Fruit fly (Drosophila melanogaster) whole organism, embryonic: ENCODE results near the gene Tcs6.

ENCODE experiments used
- CG10274 ChIP-seq: fragments of 200-800 bp; sonication (Bioruptor generic); optimal IDR thresholded peaks from 3 replicates; lab custom pipeline; 2017; ENCODE audit warnings: missing biosample characterization, mild to moderate bottlenecking, missing genetic modification characterization
- CG10654 ChIP-seq: fragments of 200-800 bp; sonication (Bioruptor generic); optimal IDR thresholded peaks from 2 replicates; lab custom pipeline; 2016; ENCODE audit warnings: missing biosample characterization, missing genetic modification characterization
- CG11695 ChIP-seq: fragments of 200-800 bp; sonication (Bioruptor generic); IDR thresholded peaks from 3 replicates; pipeline ENCODE4 v1.3.6; 2022; ENCODE audit warnings: missing biosample characterization, missing genetic modification characterization
- CG12236 ChIP-seq: fragments of 200-800 bp; sonication (Bioruptor generic); optimal IDR thresholded peaks from 2 replicates; lab custom pipeline; 2016; ENCODE audit warnings: missing biosample characterization, missing genetic modification characterization
- CG13296 ChIP-seq: fragments of 200-800 bp; sonication (Bioruptor generic); optimal IDR thresholded peaks from 3 replicates; lab custom pipeline; 2018; ENCODE audit warnings: missing biosample characterization, mild to moderate bottlenecking, missing genetic modification characterization
- CG13624 ChIP-seq: fragments of 200-800 bp; sonication (Bioruptor generic); optimal IDR thresholded peaks from 2 replicates; lab custom pipeline; 2016; ENCODE audit warnings: missing biosample characterization, missing genetic modification characterization
- CG15601 ChIP-seq: fragments of 200-800 bp; sonication (Bioruptor generic); optimal IDR thresholded peaks from 3 replicates; lab custom pipeline; 2019; ENCODE audit warnings: missing biosample characterization, mild to moderate bottlenecking, missing genetic modification characterization, moderate library complexity
- CG1647 ChIP-seq: fragments of 200-800 bp; sonication (Bioruptor generic); optimal IDR thresholded peaks from 3 replicates; lab custom pipeline; 2016; ENCODE audit warnings: missing biosample characterization, missing genetic modification characterization
- CG16863 ChIP-seq: fragments of 200-800 bp; sonication (Bioruptor generic); optimal IDR thresholded peaks from 3 replicates; lab custom pipeline; 2016; ENCODE audit warnings: missing biosample characterization, missing genetic modification characterization
- CG18011 ChIP-seq: fragments of 200-800 bp; sonication (Bioruptor generic); optimal IDR thresholded peaks from 2 replicates; lab custom pipeline; 2017; ENCODE audit warnings: missing biosample characterization, missing genetic modification characterization, mild to moderate bottlenecking, moderate library complexity, missing genotype
- CG2202 ChIP-seq: fragments of 200-800 bp; sonication (Bioruptor generic); optimal IDR thresholded peaks from 2 replicates; lab custom pipeline; 2018; ENCODE audit warnings: missing biosample characterization, mild to moderate bottlenecking, missing genetic modification characterization
- CG30020 ChIP-seq: fragments of 200-800 bp; optimal IDR thresholded peaks from 2 replicates; lab custom pipeline; 2019; ENCODE audit warnings: missing biosample characterization, mild to moderate bottlenecking, missing genetic modification characterization, moderate library complexity
- CG3163 ChIP-seq: fragments of 200-800 bp; sonication (Bioruptor generic); optimal IDR thresholded peaks from 3 replicates; lab custom pipeline; 2016; ENCODE audit warnings: missing biosample characterization, missing genetic modification characterization
- CG3995 ChIP-seq: fragments of 200-800 bp; sonication (Bioruptor generic); optimal IDR thresholded peaks from 3 replicates; lab custom pipeline; 2016; ENCODE audit warnings: missing biosample characterization, missing genetic modification characterization
- CG43689 ChIP-seq: fragments of 200-800 bp; sonication (Bioruptor generic); IDR thresholded peaks from 2 replicates; pipeline ENCODE4 v1.3.6; 2022; ENCODE audit warnings: missing biosample characterization, missing genetic modification characterization
- CG5245 ChIP-seq: fragments of 200-800 bp; sonication (Bioruptor generic); optimal IDR thresholded peaks from 3 replicates; lab custom pipeline; 2016; ENCODE audit warnings: missing biosample characterization, missing genetic modification characterization
- CG6175 ChIP-seq: fragments of 200-800 bp; sonication (Bioruptor generic); IDR thresholded peaks from 3 replicates; pipeline ENCODE4 v1.3.6; 2022; ENCODE audit warnings: missing biosample characterization, missing genetic modification characterization
- CG6254 ChIP-seq: fragments of 200-800 bp; sonication (Bioruptor generic); optimal IDR thresholded peaks from 3 replicates; lab custom pipeline; 2017; ENCODE audit warnings: mild to moderate bottlenecking, missing biosample characterization, missing genetic modification reagents, missing genetic modification characterization
- CG6683 ChIP-seq: fragments of 200-800 bp; sonication (Bioruptor generic); optimal IDR thresholded peaks from 2 replicates; lab custom pipeline; 2017; ENCODE audit warnings: missing biosample characterization, mild to moderate bottlenecking, missing genetic modification characterization, missing genetic modification reagents
- CG8290 ChIP-seq, 3 experiments: fragments of 200-800 bp; sonication (Bioruptor generic); optimal IDR thresholded peaks; 2 replicates each; lab custom pipeline; 2016 to 2019; ENCODE audit warnings: missing biosample characterization in 3 of 3, missing genetic modification characterization in 3 of 3, mild to moderate bottlenecking in 2 of 3, moderate library complexity in 1 of 3
- CoRest ChIP-seq: fragments of 200-800 bp; sonication (Bioruptor generic); optimal IDR thresholded peaks from 3 replicates; lab custom pipeline; 2018; ENCODE audit warnings: missing biosample characterization, mild to moderate bottlenecking, missing genetic modification characterization, moderate library complexity
- D19B ChIP-seq: fragments of 200-800 bp; sonication (Bioruptor generic); optimal IDR thresholded peaks from 2 replicates; lab custom pipeline; 2017; ENCODE audit warnings: missing biosample characterization, mild to moderate bottlenecking, missing genetic modification characterization
- Dll ChIP-seq: fragments of 200-800 bp; sonication (Bioruptor generic); IDR thresholded peaks from 4 replicates; pipeline ENCODE4 v1.3.6; 2022; ENCODE audit warnings: missing biosample characterization, missing genetic modification characterization; ENCODE audit not compliant: partially characterized antibody
- Doc3 ChIP-seq: fragments of 200-800 bp; sonication (Bioruptor generic); IDR thresholded peaks from 3 replicates; pipeline ENCODE4 v1.3.6; 2022; ENCODE audit warnings: missing biosample characterization, missing genetic modification characterization; ENCODE audit not compliant: partially characterized antibody
- Gsc ChIP-seq: fragments of 200-800 bp; sonication (Bioruptor generic); IDR thresholded peaks from 2 replicates; pipeline ENCODE4 v1.3.6; 2022; ENCODE audit warnings: missing biosample characterization, missing genetic modification characterization
- Hsf ChIP-seq: fragments of 200-800 bp; sonication (Bioruptor generic); optimal IDR thresholded peaks from 3 replicates; lab custom pipeline; 2016; ENCODE audit warnings: missing biosample characterization, missing genetic modification characterization
- Med ChIP-seq: fragments of 200-800 bp; sonication (Bioruptor generic); peaks from one replicate; lab custom pipeline; 2016; ENCODE audit warnings: missing biosample characterization, missing genetic modification characterization, mild to moderate bottlenecking, inconsistent platforms, moderate library complexity
- NC2α ChIP-seq: fragments of 200-800 bp; sonication (Bioruptor generic); optimal IDR thresholded peaks from 2 replicates; lab custom pipeline; 2016; ENCODE audit warnings: missing biosample characterization, missing genetic modification characterization
- Six4 ChIP-seq: fragments of 200-800 bp; sonication (Bioruptor generic); optimal IDR thresholded peaks from 2 replicates; lab custom pipeline; 2016; ENCODE audit warnings: missing biosample characterization, missing genetic modification characterization
- Spps ChIP-seq: fragments of 200-800 bp; sonication (Bioruptor generic); optimal IDR thresholded peaks from 2 replicates; lab custom pipeline; 2018; ENCODE audit warnings: missing biosample characterization, mild to moderate bottlenecking, missing genetic modification characterization
- amos ChIP-seq: fragments of 200-800 bp; sonication (Bioruptor generic); IDR thresholded peaks from 2 replicates; pipeline ENCODE4 v1.3.6; 2022; ENCODE audit warnings: missing biosample characterization, missing genetic modification characterization; ENCODE audit not compliant: partially characterized antibody
- aop ChIP-seq: fragments of 200-800 bp; sonication (Bioruptor generic); IDR thresholded peaks from 2 replicates; pipeline ENCODE4 v1.3.6; 2022; ENCODE audit warnings: missing biosample characterization, missing genetic modification characterization
- dmrt11E ChIP-seq: fragments of 200-800 bp; sonication (Bioruptor generic); optimal IDR thresholded peaks from 3 replicates; lab custom pipeline; 2018; ENCODE audit warnings: missing biosample characterization, mild to moderate bottlenecking, missing genetic modification characterization, moderate library complexity
- dpn ChIP-seq, 2 experiments: fragments of 200-800 bp; sonication (Bioruptor generic); optimal IDR thresholded peaks; 3 replicates each; lab custom pipeline; 2016; ENCODE audit warnings: missing biosample characterization in 2 of 2, missing genetic modification characterization in 2 of 2
- esg ChIP-seq: fragments of 200-800 bp; sonication (Bioruptor generic); conservative IDR thresholded peaks from 2 replicates; pipeline ENCODE4 v1.3.6; 2022; ENCODE audit warnings: missing biosample characterization, missing genetic modification characterization
- fd96Cb ChIP-seq: fragments of 200-800 bp; sonication (Bioruptor generic); optimal IDR thresholded peaks from 2 replicates; lab custom pipeline; 2018; ENCODE audit warnings: missing biosample characterization, mild to moderate bottlenecking, missing genetic modification characterization, moderate library complexity
- fu2 ChIP-seq: fragments of 200-800 bp; sonication (Bioruptor generic); optimal IDR thresholded peaks from 2 replicates; lab custom pipeline; 2016; ENCODE audit warnings: missing biosample characterization, missing genetic modification characterization
- gcm2 ChIP-seq: fragments of 200-800 bp; sonication (Bioruptor generic); optimal IDR thresholded peaks from 2 replicates; lab custom pipeline; 2016; ENCODE audit warnings: missing biosample characterization, missing genetic modification characterization
- gro ChIP-seq: fragments of 200-800 bp; sonication (Bioruptor generic); optimal IDR thresholded peaks from 2 replicates; lab custom pipeline; 2016; ENCODE audit warnings: missing biosample characterization, missing genetic modification characterization
- hbn ChIP-seq: fragments of 200-800 bp; sonication (Bioruptor generic); IDR thresholded peaks from 2 replicates; pipeline ENCODE4 v1.3.6; 2022; ENCODE audit warnings: missing biosample characterization, missing genetic modification characterization; ENCODE audit not compliant: partially characterized antibody
- ken ChIP-seq: fragments of 200-800 bp; sonication (Bioruptor generic); IDR thresholded peaks from 3 replicates; pipeline ENCODE4 v1.3.6; 2022; ENCODE audit warnings: missing biosample characterization, missing genetic modification characterization
- luna ChIP-seq: fragments of 200-800 bp; sonication (Bioruptor generic); optimal IDR thresholded peaks from 2 replicates; lab custom pipeline; 2016; ENCODE audit warnings: missing biosample characterization, missing genetic modification characterization
- prd ChIP-seq, 3 experiments: fragments of >200 bp in 2 of 3; fragments of 200-800 bp in 1 of 3; sonication (Bioruptor generic) in 1 of 3; optimal IDR thresholded peaks in 2 of 3; IDR thresholded peaks in 1 of 3; 2 replicates in 2 of 3; 3 replicates in 1 of 3; pipeline versions ENCODE4 v1.3.6 to Lab custom; 2017 to 2022; ENCODE audit warnings: missing biosample characterization in 1 of 3, missing genetic modification characterization in 1 of 3
- sc ChIP-seq, 3 experiments: fragments of >200 bp in 2 of 3; fragments of 200-800 bp in 1 of 3; sonication (Bioruptor generic) in 1 of 3; optimal IDR thresholded peaks; 2 replicates in 2 of 3; 3 replicates in 1 of 3; lab custom pipeline; 2017; ENCODE audit warnings: mild to moderate bottlenecking in 1 of 3, missing biosample characterization in 1 of 3, missing genetic modification characterization in 1 of 3, missing genetic modification reagents in 1 of 3
- sens ChIP-seq: fragments of 200-800 bp; sonication (Bioruptor generic); peaks from one replicate; lab custom pipeline; 2016; ENCODE audit warnings: missing biosample characterization, missing genetic modification characterization
- sug ChIP-seq: fragments of 200-800 bp; optimal IDR thresholded peaks from 2 replicates; lab custom pipeline; 2019; ENCODE audit warnings: missing biosample characterization, mild to moderate bottlenecking, missing genetic modification characterization, moderate library complexity
- tup ChIP-seq: fragments of 200-800 bp; sonication (Bioruptor generic); optimal IDR thresholded peaks from 2 replicates; lab custom pipeline; 2016; ENCODE audit warnings: missing biosample characterization, mild to moderate bottlenecking, missing genetic modification characterization, moderate library complexity

Gene Tcs6

DNA sequence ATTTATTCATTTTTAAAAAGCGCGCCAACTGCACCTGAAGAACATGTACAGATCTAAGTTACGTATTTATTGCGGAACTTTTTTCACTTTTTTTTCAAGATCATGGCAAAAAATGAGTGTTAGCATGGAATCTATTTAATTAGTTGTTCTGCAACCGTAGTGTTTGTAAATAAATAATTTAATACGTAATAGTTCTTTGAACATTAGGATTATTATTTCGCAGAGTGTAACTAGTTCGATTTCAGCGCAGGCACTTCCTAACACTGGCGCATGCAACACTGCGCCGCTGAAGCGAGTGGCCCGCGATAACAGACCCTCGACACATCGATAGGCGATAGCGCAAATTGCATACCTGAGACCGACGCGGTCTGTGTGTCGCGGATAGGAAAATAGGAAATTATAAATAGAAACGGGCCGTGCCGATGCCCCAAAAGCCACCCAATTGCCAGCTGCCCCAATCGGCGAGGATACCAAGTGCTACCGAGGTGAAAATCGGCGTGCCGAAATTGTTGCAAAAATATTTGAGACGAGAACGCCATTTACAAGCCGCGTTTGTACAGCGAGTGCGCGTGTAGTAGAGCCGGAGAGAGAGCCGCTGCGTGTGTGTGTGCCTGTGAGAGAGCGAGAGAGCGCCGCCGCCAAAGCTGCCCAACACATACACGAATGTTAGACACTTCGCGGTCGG lies 16.5 kb downstream of the Tcs6 start, which contains the start of gene gro (continued):
- peak; percentile 66 for TF ChIP-seq dmrt11E
- peak; percentile 39 for TF ChIP-seq tup (GFP tag; lab: Kevin White, UChicago)
- peak; percentile 52 for TF ChIP-seq Six4 (GFP tag; lab: Kevin White, UChicago)
- no peak for TF ChIP-seq Gsc (GFP tag; lab: Robert Waterston, UW)
- peak; percentile 47 for TF ChIP-seq CG15601 (tag; lab: Kevin White, UChicago)
- TF ChIP-seq Dll (GFP tag; lab: Robert Waterston, UW): peak; percentile 76
- TF ChIP-seq CG18011 (GFP tag; lab: Kevin White, UChicago): peak; percentile 43
- peak; percentile 54 for TF ChIP-seq CG2202 (tag; lab: Kevin White, UChicago)
- TF ChIP-seq CG43689 (GFP tag; lab: Robert Waterston, UW): no peak
- TF ChIP-seq sc (optimal IDR thresholded peaks at IDR 0.05; lab: Kevin White, UChicago): no peak
- no peak for TF ChIP-seq sc (GFP tag; optimal IDR thresholded peaks at IDR 0.05; lab: Kevin White, UChicago)
- peak; percentile 87 for TF ChIP-seq CG13624 (GFP tag; lab: Kevin White, UChicago)
- TF ChIP-seq gcm2 (GFP tag; lab: Kevin White, UChicago): no peak
- TF ChIP-seq CG1647 (GFP tag; lab: Kevin White, UChicago): peak; percentile 38
- TF ChIP-seq sens: peak; percentile 95
- peak; percentile 98 for TF ChIP-seq Med (GFP tag; lab: Kevin White, UChicago)
- peak; percentile 43 for TF ChIP-seq CG30020
- peak; percentile 64 for TF ChIP-seq CG10654 (GFP tag; lab: Kevin White, UChicago)
- TF ChIP-seq ken (GFP tag; lab: Robert Waterston, UW): peak; percentile 88
- peak; percentile 80 for TF ChIP-seq amos
- peak; percentile 37 for TF ChIP-seq D19B (GFP tag; lab: Kevin White, UChicago)
- 0 out of 3 replicates have a peak, but pooled peaks have one; percentile 60 for TF ChIP-seq CG6175 (GFP tag; lab: Robert Waterston, UW)
- no peak for TF ChIP-seq CG10274 (GFP tag; lab: Kevin White, UChicago)
- TF ChIP-seq CG13296 (GFP tag; lab: Kevin White, UChicago): peak; percentile 8
- TF ChIP-seq gro: peak; percentile 95
- peak; percentile 58; the same call in 1 of the 2 replicates for TF ChIP-seq hbn (GFP tag; lab: Robert Waterston, UW)
- peak; percentile 54 for TF ChIP-seq NC2α (GFP tag; lab: Kevin White, UChicago)
- TF ChIP-seq Spps: peak; percentile 30
- TF ChIP-seq dpn (GFP tag; optimal IDR thresholded peaks at IDR 0.05; lab: Kevin White, UChicago): peak; percentile 74 to 83
- peak; percentile 75 for TF ChIP-seq fu2 (GFP tag; lab: Kevin White, UChicago)
- peak; percentile 59; the same call in 2 of the 3 replicates for TF ChIP-seq Doc3 (GFP tag; lab: Robert Waterston, UW)
- TF ChIP-seq sug (tag; lab: Kevin White, UChicago): peak; percentile 57
- TF ChIP-seq CG8290 (GFP tag; optimal IDR thresholded peaks at IDR 0.05; lab: Kevin White, UChicago): peak; percentile 72
- TF ChIP-seq CG8290 (tag; optimal IDR thresholded peaks at IDR 0.05; lab: Kevin White, UChicago): peak; percentile 64 to 91
- TF ChIP-seq fd96Cb (tag; lab: Kevin White, UChicago): peak; percentile 27
- peak; percentile 71 for TF ChIP-seq CoRest (tag; lab: Kevin White, UChicago)
- TF ChIP-seq CG11695: peak; percentile 36; the same call in 1 of the 3 replicates
- peak; percentile 52; the same call in 1 of the 2 replicates for TF ChIP-seq esg (GFP tag; lab: Robert Waterston, UW)
- TF ChIP-seq prd (optimal IDR thresholded peaks at IDR 0.05; lab: Kevin White, UChicago): no peak
- peak; percentile 66; the same call in 2 of the 3 replicates for TF ChIP-seq prd (GFP tag; IDR thresholded peaks at IDR 0.05; lab: Robert Waterston, UW)
- peak; percentile 64 for TF ChIP-seq luna (GFP tag; lab: Kevin White, UChicago)
- TF ChIP-seq Hsf (GFP tag; lab: Kevin White, UChicago): peak; percentile 78
- no peak for TF ChIP-seq aop (GFP tag; lab: Robert Waterston, UW)
- TF ChIP-seq CG3163 (GFP tag; lab: Kevin White, UChicago): peak; percentile 65
- no peak for TF ChIP-seq CG6683 (GFP tag; lab: Kevin White, UChicago)
- peak; percentile 31 for TF ChIP-seq CG3995 (GFP tag; lab: Kevin White, UChicago)
- TF ChIP-seq CG6254 (GFP tag; lab: Kevin White, UChicago): peak; percentile 19
- TF ChIP-seq CG12236: peak; percentile 44
- peak; percentile 72 for TF ChIP-seq CG16863 (GFP tag; lab: Kevin White, UChicago)
- peak; percentile 42 for TF ChIP-seq CG5245 (GFP tag; lab: Kevin White, UChicago)
